Worm (Caenorhabditis elegans) whole organism, L4 larva: ENCODE results near the gene cyp-33C3.

Experiments
- Y48G9A.11 ChIP-seq: fragments of 200-800 bp; sonication (Bioruptor generic); IDR thresholded peaks from 2 replicates; pipeline ENCODE4 v1.3.6; 2022; ENCODE audit warnings: missing genetic modification reagents, missing genetic modification characterization, missing compliant biosample characterization
- ZK337.2 ChIP-seq: fragments of 200-800 bp; sonication (Bioruptor generic); IDR thresholded peaks from 2 replicates; pipeline ENCODE4 v1.3.6; 2022; ENCODE audit warnings: missing genetic modification reagents, missing genetic modification characterization, missing compliant biosample characterization
- fos-1 ChIP-seq: fragments of 150-350 bp; optimal IDR thresholded peaks from 2 replicates; lab custom pipeline; 2014; ENCODE audit warnings: missing biosample characterization, missing genetic modification characterization
- hmg-1.1 ChIP-seq: fragments of 200-800 bp; sonication (Bioruptor generic); IDR thresholded peaks from 2 replicates; pipeline ENCODE4 v1.3.6; 2022; ENCODE audit warnings: missing genetic modification reagents, missing genetic modification characterization, missing compliant biosample characterization
- lin-13 ChIP-seq: fragments of 150-350 bp; optimal IDR thresholded peaks from 2 replicates; lab custom pipeline; 2014; ENCODE audit warnings: missing biosample characterization, missing genetic modification reagents, missing genetic modification characterization
- lin-15B ChIP-seq: fragments of 150-350 bp; sonication (generic microtip); optimal IDR thresholded peaks from 3 replicates; lab custom pipeline; 2014; ENCODE audit warnings: missing biosample characterization, missing genetic modification characterization
- nhr-111 ChIP-seq: fragments of 200-800 bp; sonication (Bioruptor generic); optimal IDR thresholded peaks from 2 replicates; lab custom pipeline; 2018; ENCODE audit warnings: mild to moderate bottlenecking, missing genetic modification characterization, missing compliant biosample characterization
- pha-4 ChIP-seq, 2 experiments: fragments of 150-350 bp in 1 of 2; fragments of 200-800 bp in 1 of 2; sonication (Bioruptor generic) in 1 of 2; IDR thresholded peaks in 1 of 2; optimal IDR thresholded peaks in 1 of 2; 2 replicates each; pipeline versions ENCODE4 v1.3.6 to Lab custom; 2014 to 2022; ENCODE audit warnings: missing genetic modification characterization in 2 of 2, missing genetic modification reagents in 2 of 2, missing biosample characterization in 1 of 2, missing compliant biosample characterization in 1 of 2
- tra-1 ChIP-seq: fragments of 200-800 bp; sonication (Bioruptor generic); IDR thresholded peaks from 2 replicates; pipeline ENCODE4 v1.3.6; 2022; ENCODE audit warnings: missing genetic modification reagents, missing genetic modification characterization, missing compliant biosample characterization
- zag-1 ChIP-seq: fragments of 150-350 bp; optimal IDR thresholded peaks from 2 replicates; lab custom pipeline; 2014; ENCODE audit warnings: missing biosample characterization, missing genetic modification characterization
- zip-11 ChIP-seq: fragments of 200-800 bp; sonication (Bioruptor generic); IDR thresholded peaks from 2 replicates; pipeline ENCODE4 v1.3.6; 2022; ENCODE audit warnings: missing genetic modification characterization, missing compliant biosample characterization
- ztf-11 ChIP-seq: fragments of 150-350 bp; optimal IDR thresholded peaks from 2 replicates; lab custom pipeline; 2014; ENCODE audit warnings: missing biosample characterization, missing genetic modification characterization

DNA sequence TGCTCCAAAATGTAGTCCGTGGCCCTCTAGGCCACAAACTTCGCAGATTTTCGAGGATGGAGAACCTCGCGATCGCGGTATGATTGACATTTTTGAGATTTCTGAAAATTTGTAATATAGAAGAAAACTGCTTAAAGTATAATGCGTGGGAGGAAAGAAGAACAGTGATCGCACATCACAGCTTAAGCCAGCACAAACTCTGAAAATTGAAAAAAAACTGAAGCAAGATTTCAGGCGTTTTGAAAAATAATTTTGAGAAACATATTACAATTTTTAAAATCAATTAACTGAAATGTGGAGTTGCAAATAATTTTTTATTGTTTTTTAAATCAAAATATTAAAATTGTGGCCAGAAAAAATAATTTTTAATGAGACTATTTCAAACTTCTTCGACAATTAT, 24.4 kb downstream of the cyp-33C3 start, which contains the start of gene nhr-275:
- TF ChIP-seq lin-15B (tag; lab: Kevin White, UChicago) = no peak
- TF ChIP-seq pha-4 (GFP tag; IDR thresholded peaks at IDR 0.05; lab: Robert Waterston, UW) = no peak
- TF ChIP-seq pha-4 (tag; optimal IDR thresholded peaks at IDR 0.05; lab: Kevin White, UChicago) = no peak
- TF ChIP-seq hmg-1.1 = no peak
- TF ChIP-seq ZK337.2 = no peak
- TF ChIP-seq Y48G9A.11 (GFP tag; lab: Robert Waterston, UW) = no peak
- TF ChIP-seq ztf-11 (tag; lab: Kevin White, UChicago) = no peak
- TF ChIP-seq lin-13 (GFP tag; lab: Kevin White, UChicago) = no peak
- no peak for TF ChIP-seq nhr-111
- TF ChIP-seq tra-1 (GFP tag; lab: Robert Waterston, UW) = no peak
- TF ChIP-seq zip-11 = no peak
- no peak for TF ChIP-seq fos-1 (tag; lab: Kevin White, UChicago)
- TF ChIP-seq zag-1 (tag; lab: Kevin White, UChicago) = no peak
